Fruit fly (Drosophila melanogaster) whole organism, embryonic: ENCODE data around the gene CG3862.

Experiments
- Atf3 ChIP-seq: fragments of 200-800 bp; sonication (Bioruptor generic); optimal IDR thresholded peaks from 3 replicates; lab custom pipeline; 2016; ENCODE audit warnings: missing biosample characterization, missing genetic modification characterization
- Atf6 ChIP-seq: fragments of 200-800 bp; sonication (Bioruptor generic); IDR thresholded peaks from 2 replicates; pipeline ENCODE4 v1.3.6; 2022; ENCODE audit warnings: missing biosample characterization, missing genetic modification characterization
- CG10209 ChIP-seq: fragments of 200-800 bp; sonication (Bioruptor generic); optimal IDR thresholded peaks from 3 replicates; lab custom pipeline; 2017; ENCODE audit warnings: missing biosample characterization, mild to moderate bottlenecking, missing genetic modification characterization, missing genetic modification reagents
- CG10979 ChIP-seq: fragments of 200-800 bp; sonication (Bioruptor generic); optimal IDR thresholded peaks from 2 replicates; lab custom pipeline; 2018; ENCODE audit warnings: missing biosample characterization, mild to moderate bottlenecking, missing genetic modification characterization, moderate library complexity
- CG14050 ChIP-seq: fragments of 200-800 bp; sonication (Bioruptor generic); IDR thresholded peaks from 3 replicates; pipeline ENCODE4 v1.3.6; 2022; ENCODE audit warnings: missing biosample characterization, missing genetic modification characterization
- CG15073 ChIP-seq: fragments of 200-800 bp; sonication (Bioruptor generic); optimal IDR thresholded peaks from 2 replicates; lab custom pipeline; 2016; ENCODE audit warnings: missing biosample characterization, missing genetic modification characterization
- CG15269 ChIP-seq: fragments of 200-800 bp; sonication (Bioruptor generic); optimal IDR thresholded peaks from 2 replicates; lab custom pipeline; 2018; ENCODE audit warnings: missing biosample characterization, mild to moderate bottlenecking, missing genetic modification characterization, moderate library complexity
- CG16815 ChIP-seq: fragments of 200-800 bp; sonication (Bioruptor generic); optimal IDR thresholded peaks from 3 replicates; lab custom pipeline; 2017; ENCODE audit warnings: missing biosample characterization, mild to moderate bottlenecking, missing genetic modification characterization
- CG1792 ChIP-seq: fragments of 200-800 bp; sonication (Bioruptor generic); optimal IDR thresholded peaks from 2 replicates; lab custom pipeline; 2016; ENCODE audit warnings: missing biosample characterization, missing genetic modification characterization
- CG2120 ChIP-seq: fragments of 200-800 bp; sonication (Bioruptor generic); optimal IDR thresholded peaks from 3 replicates; lab custom pipeline; 2016; ENCODE audit warnings: missing biosample characterization, missing genetic modification characterization
- CG31388 ChIP-seq: fragments of 200-800 bp; sonication (Bioruptor generic); optimal IDR thresholded peaks from 2 replicates; lab custom pipeline; 2016; ENCODE audit warnings: missing biosample characterization, missing genetic modification characterization
- CG34224 ChIP-seq: fragments of 200-800 bp; sonication (Bioruptor generic); IDR thresholded peaks from 3 replicates; pipeline ENCODE4 v1.3.6; 2022; ENCODE audit warnings: missing biosample characterization, missing genetic modification characterization; ENCODE audit not compliant: partially characterized antibody
- CG3726 ChIP-seq: fragments of 200-800 bp; sonication (Bioruptor generic); IDR thresholded peaks from 3 replicates; pipeline ENCODE4, ENCODE4 v1.3.6; 2022; ENCODE audit warnings: missing biosample characterization, missing genetic modification characterization
- CG4404 ChIP-seq: fragments of 200-800 bp; sonication (Bioruptor generic); IDR thresholded peaks from 2 replicates; pipeline ENCODE4 v1.3.6; 2022; ENCODE audit warnings: missing biosample characterization, missing genetic modification characterization
- CG4424 ChIP-seq: fragments of 200-800 bp; sonication (Bioruptor generic); optimal IDR thresholded peaks from 3 replicates; lab custom pipeline; 2016; ENCODE audit warnings: missing biosample characterization, missing genetic modification characterization
- CG6765 ChIP-seq: fragments of 200-800 bp; sonication (Bioruptor generic); optimal IDR thresholded peaks from 3 replicates; lab custom pipeline; 2017; ENCODE audit warnings: missing biosample characterization, mild to moderate bottlenecking, missing genetic modification characterization
- CG6813 ChIP-seq: fragments of 200-800 bp; sonication (Bioruptor generic); optimal IDR thresholded peaks from 2 replicates; lab custom pipeline; 2017; ENCODE audit warnings: missing biosample characterization, missing genetic modification characterization, mild to moderate bottlenecking, moderate library complexity, missing genetic modification reagents
- CG7987 ChIP-seq: fragments of 200-800 bp; sonication (Bioruptor generic); optimal IDR thresholded peaks from 2 replicates; lab custom pipeline; 2018; ENCODE audit warnings: missing biosample characterization, mild to moderate bottlenecking, missing genetic modification characterization, moderate library complexity
- CG9437 ChIP-seq: fragments of 200-800 bp; sonication (Bioruptor generic); optimal IDR thresholded peaks from 2 replicates; lab custom pipeline; 2018; ENCODE audit warnings: missing biosample characterization, mild to moderate bottlenecking, missing genetic modification characterization
- CHES-1-like ChIP-seq: fragments of 200-800 bp; sonication (Bioruptor generic); optimal IDR thresholded peaks from 2 replicates; lab custom pipeline; 2016; ENCODE audit warnings: missing biosample characterization, missing genetic modification characterization
- D19B ChIP-seq: fragments of 200-800 bp; sonication (Bioruptor generic); optimal IDR thresholded peaks from 2 replicates; lab custom pipeline; 2017; ENCODE audit warnings: missing biosample characterization, mild to moderate bottlenecking, missing genetic modification characterization
- Dfd ChIP-seq, 2 experiments: fragments of >200 bp; optimal IDR thresholded peaks; 2 replicates each; lab custom pipeline; 2017; ENCODE audit warnings: missing biosample characterization in 2 of 2, missing genetic modification characterization in 2 of 2
- Hmr ChIP-seq: fragments of 200-800 bp; sonication (Bioruptor generic); optimal IDR thresholded peaks from 3 replicates; lab custom pipeline; 2017; ENCODE audit warnings: mild to moderate bottlenecking, missing biosample characterization, missing genetic modification reagents, missing genetic modification characterization
- Lhr ChIP-seq: fragments of 200-800 bp; sonication (Bioruptor generic); optimal IDR thresholded peaks from 3 replicates; lab custom pipeline; 2017; ENCODE audit warnings: mild to moderate bottlenecking, missing biosample characterization, missing genetic modification reagents, missing genetic modification characterization
- Lim3 ChIP-seq: fragments of 200-800 bp; sonication (Bioruptor generic); IDR thresholded peaks from 2 replicates; pipeline ENCODE4 v1.3.6; 2022; ENCODE audit warnings: missing biosample characterization, missing genetic modification characterization
- NFAT ChIP-seq: fragments of 200-800 bp; sonication (Bioruptor generic); IDR thresholded peaks from 2 replicates; pipeline ENCODE4 v1.3.6; 2022; ENCODE audit warnings: missing biosample characterization, missing genetic modification characterization
- Nf-YA ChIP-seq: fragments of 200-800 bp; sonication (Bioruptor generic); IDR thresholded peaks from 2 replicates; pipeline ENCODE4 v1.3.6; 2022; ENCODE audit warnings: missing biosample characterization, missing genetic modification characterization
- Oli ChIP-seq: fragments of 200-800 bp; sonication (Bioruptor generic); optimal IDR thresholded peaks from 2 replicates; lab custom pipeline; 2018; ENCODE audit warnings: missing biosample characterization, mild to moderate bottlenecking, missing genetic modification characterization, moderate library complexity
- PHDP ChIP-seq: fragments of 200-800 bp; sonication (Bioruptor generic); optimal IDR thresholded peaks from 3 replicates; lab custom pipeline; 2018; ENCODE audit warnings: missing biosample characterization, mild to moderate bottlenecking, missing genetic modification characterization, moderate library complexity
- Scr ChIP-seq: fragments of 200-800 bp; sonication (Bioruptor generic); IDR thresholded peaks from 2 replicates; pipeline ENCODE4 v1.3.6; 2022; ENCODE audit warnings: missing biosample characterization, missing genetic modification characterization; ENCODE audit not compliant: partially characterized antibody
- Sox100B ChIP-seq: fragments of 200-800 bp; sonication (Bioruptor generic); optimal IDR thresholded peaks from 3 replicates; lab custom pipeline; 2018; ENCODE audit warnings: missing biosample characterization, mild to moderate bottlenecking, missing genetic modification characterization
- bcd ChIP-seq: fragments of 200-800 bp; sonication (Bioruptor generic); optimal IDR thresholded peaks from 2 replicates; lab custom pipeline; 2017; ENCODE audit warnings: missing biosample characterization, mild to moderate bottlenecking, missing genetic modification characterization
- croc ChIP-seq: fragments of 200-800 bp; sonication (Bioruptor generic); conservative IDR thresholded peaks from 3 replicates; pipeline ENCODE4 v1.3.6; 2022; ENCODE audit warnings: missing biosample characterization, missing genetic modification characterization
- eve ChIP-seq, 2 experiments: fragments of >200 bp; optimal IDR thresholded peaks; 2 replicates each; lab custom pipeline; 2017; ENCODE audit warnings: missing biosample characterization in 2 of 2, missing genetic modification characterization in 2 of 2
- exex ChIP-seq: fragments of 200-800 bp; sonication (Bioruptor generic); optimal IDR thresholded peaks from 4 replicates; lab custom pipeline; 2018; ENCODE audit warnings: missing biosample characterization, mild to moderate bottlenecking, missing genetic modification characterization, moderate library complexity
- fu2 ChIP-seq: fragments of 200-800 bp; sonication (Bioruptor generic); optimal IDR thresholded peaks from 2 replicates; lab custom pipeline; 2016; ENCODE audit warnings: missing biosample characterization, missing genetic modification characterization
- gcm2 ChIP-seq: fragments of 200-800 bp; sonication (Bioruptor generic); optimal IDR thresholded peaks from 2 replicates; lab custom pipeline; 2016; ENCODE audit warnings: missing biosample characterization, missing genetic modification characterization
- gsb-n ChIP-seq: fragments of 200-800 bp; sonication (Bioruptor generic); optimal IDR thresholded peaks from 3 replicates; lab custom pipeline; 2018; ENCODE audit warnings: missing biosample characterization, mild to moderate bottlenecking, missing genetic modification characterization
- lov ChIP-seq, 2 experiments: fragments of 200-800 bp in 1 of 2; fragments of >200 bp in 1 of 2; sonication (Bioruptor generic) in 1 of 2; IDR thresholded peaks in 1 of 2; optimal IDR thresholded peaks in 1 of 2; 2 replicates in 1 of 2; 3 replicates in 1 of 2; pipeline versions ENCODE4 v1.3.6 to Lab custom; 2017 to 2022; ENCODE audit warnings: missing biosample characterization in 1 of 2, missing genetic modification characterization in 1 of 2
- org-1 ChIP-seq: fragments of 200-800 bp; sonication (Bioruptor generic); optimal IDR thresholded peaks from 2 replicates; lab custom pipeline; 2017; ENCODE audit warnings: missing biosample characterization, missing genetic modification characterization
- otp ChIP-seq: fragments of 200-800 bp; sonication (Bioruptor generic); IDR thresholded peaks from 3 replicates; pipeline ENCODE4, ENCODE4 v1.3.6; 2022; ENCODE audit warnings: missing biosample characterization, missing genetic modification characterization
- psq ChIP-seq: fragments of 200-800 bp; sonication (Bioruptor generic); optimal IDR thresholded peaks from 2 replicates; lab custom pipeline; 2017; ENCODE audit warnings: missing biosample characterization, missing genetic modification characterization
- ranshi ChIP-seq: fragments of 200-800 bp; sonication (Bioruptor generic); IDR thresholded peaks from 2 replicates; pipeline ENCODE4 v1.3.6; 2022; ENCODE audit warnings: missing biosample characterization, missing genetic modification characterization
- repo ChIP-seq: fragments of 200-800 bp; sonication (Bioruptor generic); optimal IDR thresholded peaks from 2 replicates; lab custom pipeline; 2016; ENCODE audit warnings: missing biosample characterization, missing genetic modification characterization
- sens-2 ChIP-seq: fragments of 200-800 bp; sonication (Bioruptor generic); IDR thresholded peaks from 2 replicates; pipeline ENCODE4 v1.3.6; 2022; ENCODE audit warnings: missing biosample characterization, missing genetic modification characterization
- sisA ChIP-seq: fragments of 200-800 bp; sonication (Bioruptor generic); IDR thresholded peaks from 2 replicates; pipeline ENCODE4 v1.3.6; 2022; ENCODE audit warnings: missing biosample characterization, missing genetic modification characterization
- sna ChIP-seq: fragments of 200-800 bp; sonication (Bioruptor generic); IDR thresholded peaks from 2 replicates; pipeline ENCODE4 v1.3.6; 2022; ENCODE audit warnings: missing biosample characterization, missing genetic modification characterization; ENCODE audit not compliant: partially characterized antibody
- so ChIP-seq: fragments of 200-800 bp; sonication (Bioruptor generic); IDR thresholded peaks from 3 replicates; pipeline ENCODE4 v1.3.6; 2022; ENCODE audit warnings: missing biosample characterization, missing genetic modification characterization
- trem ChIP-seq: fragments of 200-800 bp; optimal IDR thresholded peaks from 3 replicates; lab custom pipeline; 2019; ENCODE audit warnings: missing biosample characterization, mild to moderate bottlenecking, missing genetic modification characterization, moderate library complexity
- zen2 ChIP-seq: fragments of 200-800 bp; sonication (Bioruptor generic); IDR thresholded peaks from 3 replicates; pipeline ENCODE4 v1.3.6; 2022; ENCODE audit warnings: missing biosample characterization, missing genetic modification characterization; ENCODE audit not compliant: partially characterized antibody
- zfh2 ChIP-seq: fragments of 200-800 bp; sonication (Bioruptor generic); optimal IDR thresholded peaks from 2 replicates; lab custom pipeline; 2016; ENCODE audit warnings: missing biosample characterization, missing genetic modification characterization

CG3862 gene

DNA sequence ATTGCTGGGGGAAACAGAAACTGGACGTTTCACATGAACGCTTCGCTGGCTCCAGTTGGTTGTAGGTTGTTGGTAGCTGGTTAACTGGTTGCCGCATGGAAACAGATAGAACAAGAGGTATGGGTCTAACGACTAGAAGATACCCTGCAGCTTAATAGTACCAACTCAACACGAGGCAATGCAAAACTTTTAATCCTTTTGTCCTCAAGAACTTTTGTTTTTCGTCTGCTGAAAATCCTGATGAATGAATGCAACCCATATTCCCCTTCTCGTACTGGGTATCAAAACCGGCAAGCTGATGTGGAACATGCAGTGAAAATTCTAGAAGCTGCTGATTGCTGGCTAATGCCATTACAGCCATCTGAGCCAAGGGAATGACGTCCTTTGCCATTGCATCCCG, 12.3 kb upstream of the CG3862 start (continued):
- TF ChIP-seq Atf6 (peak; percentile 27; the same call in 1 of the 2 replicates), bcd (GFP tag; lab: Kevin White, UChicago) (no peak), Atf3 (GFP tag; lab: Kevin White, UChicago) (peak; percentile 19), otp (GFP tag; lab: Robert Waterston, UW) (peak; percentile 58; the same call in 1 of the 3 replicates), ranshi (peak; percentile 40; the same call in 1 of the 2 replicates), sna (GFP tag; lab: Robert Waterston, UW) (no peak), Sox100B (GFP tag; lab: Kevin White, UChicago) (no peak), CG3726 (GFP tag; lab: Robert Waterston, UW) (no peak), Lhr (GFP tag; lab: Kevin White, UChicago) (no peak), Oli (tag; lab: Kevin White, UChicago) (no peak), psq (no peak), Dfd (GFP tag; optimal IDR thresholded peaks at IDR 0.05; lab: Kevin White, UChicago) (no peak), so (GFP tag; lab: Robert Waterston, UW) (no peak), CG10209 (GFP tag; lab: Kevin White, UChicago) (no peak), CG7987 (GFP tag; lab: Kevin White, UChicago) (no peak), Hmr (GFP tag; lab: Kevin White, UChicago) (peak; percentile 1), croc (GFP tag; lab: Robert Waterston, UW) (no peak; the same call in 2 of the 3 replicates), CG2120 (GFP tag; lab: Kevin White, UChicago) (peak; percentile 59), CHES-1-like (GFP tag; lab: Kevin White, UChicago) (peak; percentile 3), CG15073 (GFP tag; lab: Kevin White, UChicago) (no peak), CG6765 (GFP tag; lab: Kevin White, UChicago) (no peak), CG6813 (GFP tag; lab: Kevin White, UChicago) (no peak), lov (optimal IDR thresholded peaks at IDR 0.05; lab: Kevin White, UChicago) (no peak), lov (GFP tag; IDR thresholded peaks at IDR 0.05; lab: Robert Waterston, UW) (no peak), gsb-n (tag; lab: Kevin White, UChicago) (no peak), CG16815 (GFP tag; lab: Kevin White, UChicago) (peak; percentile 39), D19B (GFP tag; lab: Kevin White, UChicago) (peak; percentile 41), zen2 (no peak), CG10979 (tag; lab: Kevin White, UChicago) (peak; percentile 44), fu2 (GFP tag; lab: Kevin White, UChicago) (peak; percentile 12), NFAT (GFP tag; lab: Robert Waterston, UW) (no peak), org-1 (GFP tag; lab: Kevin White, UChicago) (no peak), sisA (GFP tag; lab: Robert Waterston, UW) (peak; percentile 44; the same call in 1 of the 2 replicates), Nf-YA (no peak), eve (GFP tag; optimal IDR thresholded peaks at IDR 0.05; lab: Kevin White, UChicago) (no peak), trem (no peak), zfh2 (no peak), gcm2 (GFP tag; lab: Kevin White, UChicago) (no peak), CG15269 (tag; lab: Kevin White, UChicago) (peak; percentile 53), CG1792 (GFP tag; lab: Kevin White, UChicago) (no peak), CG9437 (peak; percentile 10), CG34224 (GFP tag; lab: Robert Waterston, UW) (no peak), exex (no peak), sens-2 (no peak), CG4424 (GFP tag; lab: Kevin White, UChicago) (no peak), repo (GFP tag; lab: Kevin White, UChicago) (no peak), Scr (GFP tag; lab: Robert Waterston, UW) (no peak), Lim3 (GFP tag; lab: Robert Waterston, UW) (no peak), CG4404 (GFP tag; lab: Robert Waterston, UW) (no peak), CG14050 (GFP tag; lab: Robert Waterston, UW) (no peak), CG31388 (no peak), PHDP (tag; lab: Kevin White, UChicago) (peak; percentile 53)
